Worm (Caenorhabditis elegans) whole organism, L2 larva: ENCODE data around the gene C24B9.3.

Source experiments
- ZK546.5 ChIP-seq: sonication (generic microtip); optimal IDR thresholded peaks from 2 replicates; lab custom pipeline; 2017; ENCODE audit warnings: missing biosample characterization, missing genetic modification characterization
- aly-2 ChIP-seq: fragments of 150-350 bp; optimal IDR thresholded peaks from 2 replicates; lab custom pipeline; 2014; ENCODE audit warnings: missing biosample characterization, missing genetic modification characterization
- unc-62 ChIP-seq: fragments of 150-350 bp; optimal IDR thresholded peaks from 2 replicates; lab custom pipeline; 2014; ENCODE audit warnings: missing biosample characterization, missing genetic modification reagents, missing genetic modification characterization
- ztf-4 ChIP-seq: fragments of 150-350 bp; optimal IDR thresholded peaks from 2 replicates; lab custom pipeline; 2014; ENCODE audit warnings: missing biosample characterization, missing genetic modification characterization

DNA sequence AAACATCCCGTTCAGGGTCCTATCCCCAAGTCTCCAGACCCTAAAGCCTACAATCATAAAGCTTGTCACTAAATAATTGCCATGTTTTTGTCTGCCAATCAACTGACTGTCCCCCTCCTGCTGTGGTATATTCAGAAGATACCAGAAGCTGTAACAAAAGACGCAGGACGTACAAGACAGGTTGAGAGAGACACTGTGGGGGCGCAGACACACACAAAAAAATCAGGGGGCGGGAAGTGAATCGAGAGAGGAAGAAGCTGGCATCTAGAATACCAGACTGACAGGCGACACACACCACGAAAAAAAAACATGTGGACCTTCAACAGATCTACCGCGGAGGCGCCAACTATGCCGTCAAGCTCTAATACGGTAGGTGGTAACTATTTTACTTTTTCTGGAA is 40.2 kb downstream of the C24B9.3 start, which contains the start of gene kel-8:
- TF ChIP-seq aly-2 (no peak), ztf-4 (tag; lab: Kevin White, UChicago) (no peak), unc-62 (no peak), ZK546.5 (no peak)
